Worm (Caenorhabditis elegans): ENCODE data around the gene C15C8.8.

The C15C8.8 gene

ce11 chrV:12790188-12790587 is 37.9 kb upstream of the C15C8.8 start, which contains the start of gene srbc-43:
srbc-43 (minus strand) TSS chrV:12790518.
- TF ChIP-seq dve-1 (tag; optimal IDR thresholded peaks at IDR 0.05) (no peak), unc-86 (tag; optimal IDR thresholded peaks at IDR 0.05) (no peak), unc-42 (tag; optimal IDR thresholded peaks at IDR 0.05) (no peak), lin-11 (tag; optimal IDR thresholded peaks at IDR 0.05) (no peak), K09A11.1 (tag; optimal IDR thresholded peaks at IDR 0.05; ENCODE audit: insufficient read depth) (no peak), eyg-1 (tag; optimal IDR thresholded peaks at IDR 0.05) (no peak), ceh-45 (GFP tag; IDR thresholded peaks at IDR 0.05) (no peak), pha-2 (tag; optimal IDR thresholded peaks at IDR 0.05) (no peak), elt-4 (tag; optimal IDR thresholded peaks at IDR 0.05) (no peak), ref-2 (tag; optimal IDR thresholded peaks at IDR 0.05) (no peak), ceh-6 (GFP tag; optimal IDR thresholded peaks at IDR 0.05) (no peak), ttx-3 (tag; optimal IDR thresholded peaks at IDR 0.05) (no peak)

ce11 chrV:12788451-12788850 is 36.1 kb upstream of the C15C8.8 start, which contains the start of gene srbc-44:
srbc-44 (minus strand) TSS chrV:12788551.
- no peak for TF ChIP-seq K09A11.1 (tag; optimal IDR thresholded peaks at IDR 0.05; ENCODE audit: insufficient read depth)

- TF ChIP-seq dmd-4 (tag; optimal IDR thresholded peaks at IDR 0.05; ENCODE audit: borderline replicate concordance) (no peak), nhr-11 (tag; optimal IDR thresholded peaks at IDR 0.05) (no peak), K09A11.1 (tag; optimal IDR thresholded peaks at IDR 0.05; ENCODE audit: insufficient read depth) (no peak), fkh-6 (tag; optimal IDR thresholded peaks at IDR 0.05) (no peak), sox-4 (tag; optimal IDR thresholded peaks at IDR 0.05) (no peak)
Measured at ce11 chrV:12787026-12787425, 34.7 kb upstream of the C15C8.8 start, which contains the start of gene fkb-4. fkb-4 (minus strand) TSS chrV:12787126.

ce11 chrV:12786340-12786739 is 34.0 kb upstream of the C15C8.8 start:
- no peak for TF ChIP-seq ceh-30 (tag; optimal IDR thresholded peaks at IDR 0.05)
- no peak for TF ChIP-seq pqm-1 (tag; optimal IDR thresholded peaks at IDR 0.05)
- TF ChIP-seq ceh-2 (tag; optimal IDR thresholded peaks at IDR 0.05): no peak
- no peak for TF ChIP-seq dve-1 (tag; optimal IDR thresholded peaks at IDR 0.05)
- TF ChIP-seq C08G9.2 (tag; optimal IDR thresholded peaks at IDR 0.05): no peak
- TF ChIP-seq elt-2 (tag; optimal IDR thresholded peaks at IDR 0.05): no peak

- TF ChIP-seq ceh-18 (tag; optimal IDR thresholded peaks at IDR 0.05) (no peak), fkh-6 (tag; optimal IDR thresholded peaks at IDR 0.05) (no peak), pag-3 (tag; optimal IDR thresholded peaks at IDR 0.05; ENCODE audit: borderline replicate concordance) (no peak), lim-6 (tag; optimal IDR thresholded peaks at IDR 0.05) (no peak), nfya-1 (tag; optimal IDR thresholded peaks at IDR 0.05) (no peak), ztf-16 (tag; optimal IDR thresholded peaks at IDR 0.05) (no peak), K09A11.1 (tag; optimal IDR thresholded peaks at IDR 0.05; ENCODE audit: insufficient read depth) (no peak), fkh-10 (GFP tag; optimal IDR thresholded peaks at IDR 0.05) (no peak), mec-3 (tag; optimal IDR thresholded peaks at IDR 0.05; ENCODE audit: borderline replicate concordance) (no peak), tbx-2 (tag; optimal IDR thresholded peaks at IDR 0.05) (no peak), gmeb-2 (tag; optimal IDR thresholded peaks at IDR 0.05) (no peak), nhr-11 (tag; optimal IDR thresholded peaks at IDR 0.05) (no peak), ttx-3 (tag; optimal IDR thresholded peaks at IDR 0.05) (no peak)
Measured at ce11 chrV:12784861-12785260, 32.6 kb upstream of the C15C8.8 start, which contains the start of gene sre-20. sre-20 (minus strand) TSS chrV:12784961.

- TF ChIP-seq fkh-10 (GFP tag; optimal IDR thresholded peaks at IDR 0.05): peak; percentile 81
- TF ChIP-seq T23F11.4 (GFP tag; optimal IDR thresholded peaks at IDR 0.05): peak; percentile 90
- TF ChIP-seq nhr-11 (tag; optimal IDR thresholded peaks at IDR 0.05): no peak
- peak; percentile 78 for TF ChIP-seq pqm-1 (tag; optimal IDR thresholded peaks at IDR 0.05)
- TF ChIP-seq K09A11.1 (tag; optimal IDR thresholded peaks at IDR 0.05; ENCODE audit: insufficient read depth): peak; percentile 68
- TF ChIP-seq pat-9 (tag; optimal IDR thresholded peaks at IDR 0.05): peak; percentile 87
- TF ChIP-seq ztf-16 (tag; optimal IDR thresholded peaks at IDR 0.05): peak; percentile 91
- no peak for TF ChIP-seq tbx-7 (tag; optimal IDR thresholded peaks at IDR 0.05)
- TF ChIP-seq npax-4 (tag; optimal IDR thresholded peaks at IDR 0.05): peak; percentile 76
- peak; percentile 75 for TF ChIP-seq lim-6 (tag; optimal IDR thresholded peaks at IDR 0.05)
- peak; percentile 71 for TF ChIP-seq pag-3 (tag; optimal IDR thresholded peaks at IDR 0.05; ENCODE audit: borderline replicate concordance)
- TF ChIP-seq hlh-15 (tag; optimal IDR thresholded peaks at IDR 0.05): peak; percentile 86
- peak; percentile 80 for TF ChIP-seq hlh-13 (GFP tag; optimal IDR thresholded peaks at IDR 0.05)
- TF ChIP-seq pha-4 (tag; optimal IDR thresholded peaks at IDR 0.05): no peak
- peak; percentile 82 for TF ChIP-seq ceh-2 (tag; optimal IDR thresholded peaks at IDR 0.05)
- no peak for TF ChIP-seq ceh-22 (tag; optimal IDR thresholded peaks at IDR 0.05)
- TF ChIP-seq ceh-34 (tag; optimal IDR thresholded peaks at IDR 0.05): peak; percentile 89
- TF ChIP-seq pha-2 (tag; optimal IDR thresholded peaks at IDR 0.05): peak; percentile 92
- peak; percentile 80 for TF ChIP-seq C08G9.2 (tag; optimal IDR thresholded peaks at IDR 0.05)
- TF ChIP-seq sdc-2 (tag; optimal IDR thresholded peaks at IDR 0.05): peak; percentile 73
- peak; percentile 92 for TF ChIP-seq ceh-6 (GFP tag; optimal IDR thresholded peaks at IDR 0.05)
- TF ChIP-seq hlh-8 (tag; optimal IDR thresholded peaks at IDR 0.05): peak; percentile 51
Measured at ce11 chrV:12780248-12780647, 27.9 kb upstream of the C15C8.8 start.

All from whole organism, late embryonic.